Worm (Caenorhabditis elegans): Measurements from ENCODE around the gene srlf-26.

DNA sequence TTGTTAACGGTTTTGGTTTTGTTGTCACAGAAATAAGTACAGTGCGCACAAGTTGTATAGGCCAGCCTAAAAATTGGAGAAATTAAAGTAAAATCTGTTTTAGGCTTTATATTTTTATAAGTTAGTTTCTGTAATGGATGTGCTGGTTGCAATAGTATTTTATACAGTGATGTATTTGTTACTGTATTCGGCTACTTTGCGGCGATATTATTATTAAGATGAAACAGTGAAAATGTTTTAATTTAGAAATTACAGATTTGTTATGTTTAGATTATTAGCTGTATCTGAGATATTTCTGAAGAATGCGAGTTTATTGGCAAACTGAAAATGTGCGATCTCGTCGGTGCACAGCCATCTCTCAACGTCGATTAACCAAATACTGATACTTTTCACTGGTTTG is 31.2 kb upstream of the srlf-26 start, which contains the start of gene ule-4:
- no peak for TF ChIP-seq pha-4 (tag; optimal IDR thresholded peaks at IDR 0.05)
- TF ChIP-seq zip-5 (tag; optimal IDR thresholded peaks at IDR 0.05): no peak
- no peak for TF ChIP-seq ref-2 (tag; optimal IDR thresholded peaks at IDR 0.05)
- TF ChIP-seq pqm-1 (tag; optimal IDR thresholded peaks at IDR 0.05): no peak
- no peak for TF ChIP-seq ceh-31 (tag; optimal IDR thresholded peaks at IDR 0.05)
- TF ChIP-seq ceh-6 (GFP tag; optimal IDR thresholded peaks at IDR 0.05): no peak
- TF ChIP-seq ama-1 (optimal IDR thresholded peaks at IDR 0.05): no peak
- TF ChIP-seq tbx-2 (tag; optimal IDR thresholded peaks at IDR 0.05): no peak
- no peak for TF ChIP-seq pha-2 (tag; optimal IDR thresholded peaks at IDR 0.05)
- TF ChIP-seq nfya-1 (tag; optimal IDR thresholded peaks at IDR 0.05): no peak
- TF ChIP-seq dve-1 (tag; optimal IDR thresholded peaks at IDR 0.05): no peak
- TF ChIP-seq pag-3 (tag; optimal IDR thresholded peaks at IDR 0.05; ENCODE audit: borderline replicate concordance): no peak

Data from whole organism, late embryonic.